Fruit fly (Drosophila melanogaster): ENCODE results near the gene dmrt99B.

Gene dmrt99B

dm6 chr3R:29736678-29737093, 44.3 kb downstream of the dmrt99B start, which contains the start of the genes CG7601 and CIA30 (continued):
- TF ChIP-seq Abd-B (GFP tag; optimal IDR thresholded peaks at IDR 0.05) (peak; percentile 100), bab2 (GFP tag; optimal IDR thresholded peaks at IDR 0.05) (peak; percentile 99), pita (GFP tag; optimal IDR thresholded peaks at IDR 0.05) (no peak), tup (GFP tag; optimal IDR thresholded peaks at IDR 0.05) (peak; percentile 97), CG18011 (GFP tag; optimal IDR thresholded peaks at IDR 0.05) (peak; percentile 85), Doc3 (GFP tag; IDR thresholded peaks at IDR 0.05; ENCODE audit: partially characterized antibody) (no peak), crc (GFP tag; optimal IDR thresholded peaks at IDR 0.05) (peak; percentile 99), disco-r (GFP tag; optimal IDR thresholded peaks at IDR 0.05) (peak; percentile 97), CG4328 (GFP tag; optimal IDR thresholded peaks at IDR 0.05) (peak; percentile 98), zen2 (GFP tag; IDR thresholded peaks at IDR 0.05; ENCODE audit: partially characterized antibody) (no peak), slbo (GFP tag; IDR thresholded peaks at IDR 0.05) (peak; percentile 100), ase (GFP tag; IDR thresholded peaks at IDR 0.05) (peak; percentile 100), Dek (tag; optimal IDR thresholded peaks at IDR 0.05) (peak; percentile 98), Hsf (GFP tag; optimal IDR thresholded peaks at IDR 0.05) (peak; percentile 99), CG18599 (GFP tag; optimal IDR thresholded peaks at IDR 0.05) (peak; percentile 98), row (GFP tag; IDR thresholded peaks at IDR 0.05) (peak; percentile 100), cg (GFP tag; optimal IDR thresholded peaks at IDR 0.05) (no peak), CG14860 (GFP tag; IDR thresholded peaks at IDR 0.05; ENCODE audit: partially characterized antibody) (no peak), Elba2 (GFP tag; optimal IDR thresholded peaks at IDR 0.05) (peak; percentile 70), CG6791 (GFP tag; IDR thresholded peaks at IDR 0.05; ENCODE audit: partially characterized antibody) (no peak), CG18764 (GFP tag; optimal IDR thresholded peaks at IDR 0.05) (peak; percentile 98), CG14667 (GFP tag; IDR thresholded peaks at IDR 0.05) (peak; percentile 100), CG17328 (GFP tag; IDR thresholded peaks at IDR 0.05) (peak; percentile 99), usp (GFP tag; optimal IDR thresholded peaks at IDR 0.05) (no peak), CG6765 (GFP tag; optimal IDR thresholded peaks at IDR 0.05) (peak; percentile 95), pzg (GFP tag; optimal IDR thresholded peaks at IDR 0.05) (peak; percentile 73), Atf6 (GFP tag; IDR thresholded peaks at IDR 0.05) (peak; percentile 100), CG12236 (GFP tag; optimal IDR thresholded peaks at IDR 0.05) (peak; percentile 96), unpg (GFP tag; optimal IDR thresholded peaks at IDR 0.05) (peak; percentile 98), yki (optimal IDR thresholded peaks at IDR 0.05) (no peak), CG10654 (GFP tag; optimal IDR thresholded peaks at IDR 0.05) (peak; percentile 99), CG10565 (GFP tag; optimal IDR thresholded peaks at IDR 0.05) (peak; percentile 96), bowl (GFP tag; IDR thresholded peaks at IDR 0.05) (peak; percentile 100), grau (tag; optimal IDR thresholded peaks at IDR 0.05) (peak; percentile 99), pan (optimal IDR thresholded peaks at IDR 0.05) (no peak), pan (GFP tag; optimal IDR thresholded peaks at IDR 0.05 in 1 of 2, IDR thresholded peaks at IDR 0.05 in 1 of 2) (peak in 1 of 2 experiments; percentile 100), Awh (GFP tag; IDR thresholded peaks at IDR 0.05) (peak; percentile 100), sd (tag; optimal IDR thresholded peaks at IDR 0.05) (no peak), vvl (GFP tag; IDR thresholded peaks at IDR 0.05) (peak; percentile 100), CG17829 (tag; optimal IDR thresholded peaks at IDR 0.05) (peak; percentile 97), CG8924 (tag; optimal IDR thresholded peaks at IDR 0.05) (peak; percentile 97), CG14050 (GFP tag; IDR thresholded peaks at IDR 0.05) (peak; percentile 100), ham (GFP tag; IDR thresholded peaks at IDR 0.05) (peak; percentile 99), cas (GFP tag; IDR thresholded peaks at IDR 0.05) (peak; percentile 100), Sox102F (GFP tag; optimal IDR thresholded peaks at IDR 0.05) (peak; percentile 96), CG15514 (GFP tag; optimal IDR thresholded peaks at IDR 0.05) (peak; percentile 93), zf30C (GFP tag; optimal IDR thresholded peaks at IDR 0.05) (no peak), Ets65A (GFP tag) (peak; percentile 100), gem (tag; optimal IDR thresholded peaks at IDR 0.05) (peak; percentile 99), CG3407 (GFP tag; optimal IDR thresholded peaks at IDR 0.05) (peak; percentile 93), CG13624 (GFP tag; optimal IDR thresholded peaks at IDR 0.05) (peak; percentile 100)

Measured in whole organism, embryonic.